Fruit fly (Drosophila melanogaster): ENCODE measurements around the gene CG13965.

CG13965 gene

DNA sequence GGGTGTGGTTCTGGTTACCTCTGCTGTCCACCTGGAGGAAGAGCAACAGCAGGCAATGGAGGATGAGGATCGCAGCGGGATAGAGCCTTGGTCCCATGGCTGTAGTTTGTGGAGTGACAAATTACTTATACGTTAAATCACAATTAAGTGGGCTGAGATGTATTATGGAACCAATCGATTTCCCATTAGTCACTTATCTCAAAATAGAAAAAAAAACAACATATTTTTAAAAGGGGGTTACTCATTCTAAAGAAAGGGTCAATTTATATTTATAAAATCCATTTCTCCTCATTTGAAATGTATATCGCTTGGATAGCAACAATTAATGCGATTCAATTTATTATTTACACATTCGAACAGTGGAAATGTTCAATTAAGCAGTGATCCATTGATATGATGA is 1.2 kb downstream of the CG13965 start, which contains the start of gene CG34051:
TSS of gene CG34051 (minus strand) at position 101 of the 400 bp plus-strand sequence.
- TF ChIP-seq Hr83 (GFP tag; optimal IDR thresholded peaks at IDR 0.05; ENCODE audit: poor library complexity, severe bottlenecking), result no peak

dm6 chr2L:19958520-19959161 is 3.5 kb downstream of the CG13965 start, which contains the start of gene COX4:
COX4 (plus strand) TSS chr2L:19958713.
- TF ChIP-seq Vsx2 (GFP tag; optimal IDR thresholded peaks at IDR 0.05; ENCODE audit: partially characterized antibody) (peak; percentile 57), Hnf4 (GFP tag; optimal IDR thresholded peaks at IDR 0.05) (no peak), fru (GFP tag; optimal IDR thresholded peaks at IDR 0.05) (no peak), Hr78 (GFP tag; optimal IDR thresholded peaks at IDR 0.05) (no peak), lola (GFP tag; optimal IDR thresholded peaks at IDR 0.05) (no peak), GATAd (GFP tag; optimal IDR thresholded peaks at IDR 0.05) (no peak), Mio (GFP tag; optimal IDR thresholded peaks at IDR 0.05) (no peak), sage (GFP tag; optimal IDR thresholded peaks at IDR 0.05) (peak; percentile 43), tai (GFP tag; optimal IDR thresholded peaks at IDR 0.05) (no peak), Abd-B (GFP tag; optimal IDR thresholded peaks at IDR 0.05) (no peak), Dif (GFP tag; optimal IDR thresholded peaks at IDR 0.05; ENCODE audit: partially characterized antibody) (no peak), pan (optimal IDR thresholded peaks at IDR 0.05) (no peak), ey (GFP tag; optimal IDR thresholded peaks at IDR 0.05) (no peak)

- TF ChIP-seq foxo (GFP tag; optimal IDR thresholded peaks at IDR 0.05) (no peak), br (GFP tag; optimal IDR thresholded peaks at IDR 0.05) (no peak), Jra (GFP tag; optimal IDR thresholded peaks at IDR 0.05) (no peak), h (GFP tag; optimal IDR thresholded peaks at IDR 0.05) (no peak), Myc (optimal IDR thresholded peaks at IDR 0.05) (no peak), psq (GFP tag; optimal IDR thresholded peaks at IDR 0.05) (no peak), lola (GFP tag; optimal IDR thresholded peaks at IDR 0.05) (no peak), jim (GFP tag; optimal IDR thresholded peaks at IDR 0.05) (no peak), usp (GFP tag; optimal IDR thresholded peaks at IDR 0.05) (no peak), woc (GFP tag; optimal IDR thresholded peaks at IDR 0.05) (no peak), dsf (GFP tag; optimal IDR thresholded peaks at IDR 0.05; ENCODE audit: borderline replicate concordance) (no peak), rgr (GFP tag; optimal IDR thresholded peaks at IDR 0.05) (no peak), Dif (GFP tag; optimal IDR thresholded peaks at IDR 0.05; ENCODE audit: partially characterized antibody) (no peak), Dfd (GFP tag; optimal IDR thresholded peaks at IDR 0.05) (no peak), Abd-B (GFP tag; optimal IDR thresholded peaks at IDR 0.05) (no peak), OdsH (GFP tag; optimal IDR thresholded peaks at IDR 0.05) (no peak)
Observed at dm6 chr2L:19952221-19952620, 9.9 kb downstream of the CG13965 start.

dm6 chr2L:19951543-19952163 is 10.5 kb downstream of the CG13965 start:
- TF ChIP-seq CrebA (GFP tag; optimal IDR thresholded peaks at IDR 0.05; ENCODE audit: borderline replicate concordance) (no peak), h (GFP tag; optimal IDR thresholded peaks at IDR 0.05) (no peak)

DNA sequence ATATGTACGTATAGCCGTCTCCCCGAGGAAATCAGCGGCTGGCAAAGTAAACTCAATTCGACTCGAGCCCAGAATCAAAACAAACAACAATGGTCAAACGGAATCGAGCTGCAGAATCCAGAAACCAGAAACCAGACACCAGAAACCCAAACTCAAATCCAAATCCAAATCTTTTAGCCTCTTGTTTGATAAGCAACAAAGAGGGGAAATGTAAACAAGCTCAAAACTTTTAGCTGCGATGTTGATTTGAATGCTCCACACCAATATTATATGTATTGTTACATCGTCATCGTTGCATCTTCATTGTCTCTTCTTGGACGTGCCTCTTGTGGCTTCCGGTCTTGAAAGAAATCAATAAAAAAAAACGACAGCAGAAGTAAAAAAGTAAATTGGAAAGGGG is 12.6 kb downstream of the CG13965 start:
- TF ChIP-seq ey (GFP tag; optimal IDR thresholded peaks at IDR 0.05) (no peak), fru (GFP tag; optimal IDR thresholded peaks at IDR 0.05) (peak; percentile 11), Dfd (GFP tag; optimal IDR thresholded peaks at IDR 0.05) (no peak), woc (GFP tag; optimal IDR thresholded peaks at IDR 0.05) (peak; percentile 25)

dm6 chr2L:19947992-19948524 is 14.1 kb downstream of the CG13965 start:
- no peak for TF ChIP-seq Vsx2 (GFP tag; optimal IDR thresholded peaks at IDR 0.05; ENCODE audit: partially characterized antibody)
- TF ChIP-seq fru (GFP tag; optimal IDR thresholded peaks at IDR 0.05), result no peak
- TF ChIP-seq Dif (GFP tag; optimal IDR thresholded peaks at IDR 0.05; ENCODE audit: partially characterized antibody), result no peak
- no peak for TF ChIP-seq Myc (optimal IDR thresholded peaks at IDR 0.05)
- TF ChIP-seq Abd-B (GFP tag; optimal IDR thresholded peaks at IDR 0.05), result no peak
- no peak for TF ChIP-seq Dfd (GFP tag; optimal IDR thresholded peaks at IDR 0.05)
- no peak for TF ChIP-seq N (GFP tag; optimal IDR thresholded peaks at IDR 0.05)
- TF ChIP-seq usp (GFP tag; optimal IDR thresholded peaks at IDR 0.05), result no peak
- TF ChIP-seq Sp1 (GFP tag; optimal IDR thresholded peaks at IDR 0.05), result no peak
- TF ChIP-seq rgr (GFP tag; optimal IDR thresholded peaks at IDR 0.05), result no peak
- TF ChIP-seq lola (GFP tag; optimal IDR thresholded peaks at IDR 0.05), result no peak
- TF ChIP-seq Hr78 (GFP tag; optimal IDR thresholded peaks at IDR 0.05), result no peak
- no peak for TF ChIP-seq h (GFP tag; optimal IDR thresholded peaks at IDR 0.05)
- no peak for TF ChIP-seq sv (GFP tag; optimal IDR thresholded peaks at IDR 0.05)
- TF ChIP-seq ey (GFP tag; optimal IDR thresholded peaks at IDR 0.05), result no peak
- no peak for TF ChIP-seq brk (GFP tag; optimal IDR thresholded peaks at IDR 0.05)
- TF ChIP-seq OdsH (GFP tag; optimal IDR thresholded peaks at IDR 0.05), result no peak

Data from whole organism, wandering third instar larva.